Fruit fly (Drosophila melanogaster): ENCODE measurements around the gene Polr2L.

Polr2L gene

dm6 chr3R:24717289-24717688 is at the start of gene Polr2L:
Gene Polr2L (plus strand): TSS chr3R:24717511.
- no peak for TF ChIP-seq CG12605 (GFP tag; IDR thresholded peaks at IDR 0.05)

dm6 chr3R:24667538-24668207 is 49.6 kb upstream of the Polr2L start:
- TF ChIP-seq EcR (GFP tag; optimal IDR thresholded peaks at IDR 0.05) (no peak), rn (GFP tag; IDR thresholded peaks at IDR 0.05) (no peak), Ets98B (GFP tag; IDR thresholded peaks at IDR 0.05) (peak; percentile 26; the same call in 1 of the 2 replicates), fd96Ca (GFP tag; IDR thresholded peaks at IDR 0.05) (peak; percentile 15; the same call in 1 of the 3 replicates)

DNA sequence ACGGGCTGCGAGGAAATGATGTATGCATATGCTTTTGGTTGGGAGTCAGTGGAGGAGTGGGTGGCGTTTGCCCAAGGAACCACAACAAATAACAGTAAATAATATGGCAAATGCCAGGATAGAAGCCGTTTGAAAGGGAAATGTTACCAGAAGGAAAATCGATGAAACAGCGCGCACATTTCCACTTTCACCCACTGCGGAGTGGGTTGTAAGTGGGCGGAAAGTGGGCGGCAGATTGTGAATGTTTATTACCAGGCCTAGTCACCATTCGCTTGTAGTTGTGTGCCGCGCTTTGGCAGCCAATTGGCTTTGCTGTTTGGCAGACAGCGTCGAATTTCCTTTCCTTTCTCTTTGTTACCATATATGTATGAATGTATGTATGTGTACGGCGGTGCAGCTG is 45.6 kb upstream of the Polr2L start:
- TF ChIP-seq CG4496 (GFP tag; IDR thresholded peaks at IDR 0.05) = no peak
- TF ChIP-seq CG15710 (tag; optimal IDR thresholded peaks at IDR 0.05) = no peak
- no peak for TF ChIP-seq Pif1A (GFP tag; optimal IDR thresholded peaks at IDR 0.05)
- TF ChIP-seq rn (GFP tag; IDR thresholded peaks at IDR 0.05) = no peak
- no peak for TF ChIP-seq EcR (GFP tag; optimal IDR thresholded peaks at IDR 0.05)
- TF ChIP-seq CG10348 (GFP tag; IDR thresholded peaks at IDR 0.05) = no peak
- TF ChIP-seq gl (tag; optimal IDR thresholded peaks at IDR 0.05) = no peak
- TF ChIP-seq CG34367 (tag; optimal IDR thresholded peaks at IDR 0.05) = no peak
- TF ChIP-seq CG13204 (GFP tag; optimal IDR thresholded peaks at IDR 0.05) = no peak
- no peak for TF ChIP-seq CG8301 (tag; optimal IDR thresholded peaks at IDR 0.05)
- TF ChIP-seq CG8159 (tag; optimal IDR thresholded peaks at IDR 0.05) = no peak
- TF ChIP-seq fd96Ca (GFP tag; IDR thresholded peaks at IDR 0.05) = no peak
- TF ChIP-seq Pif1B (GFP tag; optimal IDR thresholded peaks at IDR 0.05) = no peak
- TF ChIP-seq CG32121 (GFP tag; IDR thresholded peaks at IDR 0.05) = no peak
- no peak for TF ChIP-seq D1 (tag; optimal IDR thresholded peaks at IDR 0.05)
- no peak for TF ChIP-seq CG9948 (tag; optimal IDR thresholded peaks at IDR 0.05)

dm6 chr3R:24692863-24693262 is 24.4 kb upstream of the Polr2L start:
- TF ChIP-seq CG32121 (GFP tag; IDR thresholded peaks at IDR 0.05) = no peak
- TF ChIP-seq CG9948 (tag; optimal IDR thresholded peaks at IDR 0.05) = no peak
- no peak for TF ChIP-seq CG15710 (tag; optimal IDR thresholded peaks at IDR 0.05)
- no peak for TF ChIP-seq CG14655 (GFP tag; optimal IDR thresholded peaks at IDR 0.05)
- TF ChIP-seq CG10348 (GFP tag; IDR thresholded peaks at IDR 0.05) = no peak
- TF ChIP-seq rn (GFP tag; IDR thresholded peaks at IDR 0.05) = no peak
- TF ChIP-seq D1 (tag; optimal IDR thresholded peaks at IDR 0.05) = no peak
- TF ChIP-seq EcR (GFP tag; optimal IDR thresholded peaks at IDR 0.05) = no peak
- no peak for TF ChIP-seq CG34367 (tag; optimal IDR thresholded peaks at IDR 0.05)
- TF ChIP-seq CG8159 (tag; optimal IDR thresholded peaks at IDR 0.05) = no peak
- TF ChIP-seq CG4496 (GFP tag; IDR thresholded peaks at IDR 0.05) = no peak
- no peak for TF ChIP-seq Pif1A (GFP tag; optimal IDR thresholded peaks at IDR 0.05)
- TF ChIP-seq CG8301 (tag; optimal IDR thresholded peaks at IDR 0.05) = no peak
- TF ChIP-seq CG17806 (tag; optimal IDR thresholded peaks at IDR 0.05) = no peak
- TF ChIP-seq CG12605 (GFP tag; IDR thresholded peaks at IDR 0.05) = no peak
- TF ChIP-seq CG13204 (GFP tag; optimal IDR thresholded peaks at IDR 0.05) = no peak
- TF ChIP-seq fd96Ca (GFP tag; IDR thresholded peaks at IDR 0.05) = no peak
- TF ChIP-seq gl (tag; optimal IDR thresholded peaks at IDR 0.05) = no peak
- TF ChIP-seq Pif1B (GFP tag; optimal IDR thresholded peaks at IDR 0.05) = no peak

dm6 chr3R:24699309-24699708 is 18.0 kb upstream of the Polr2L start:
- TF ChIP-seq CG15710 (tag; optimal IDR thresholded peaks at IDR 0.05) (no peak), Ets98B (GFP tag; IDR thresholded peaks at IDR 0.05) (no peak), Pif1B (GFP tag; optimal IDR thresholded peaks at IDR 0.05) (no peak), Snoo (tag; optimal IDR thresholded peaks at IDR 0.05) (no peak), CG8301 (tag; optimal IDR thresholded peaks at IDR 0.05) (no peak), CG34367 (tag; optimal IDR thresholded peaks at IDR 0.05) (no peak), EcR (GFP tag; optimal IDR thresholded peaks at IDR 0.05) (no peak), fd96Ca (GFP tag; IDR thresholded peaks at IDR 0.05) (no peak), gl (tag; optimal IDR thresholded peaks at IDR 0.05) (no peak), rn (GFP tag; IDR thresholded peaks at IDR 0.05) (no peak), CG12605 (GFP tag; IDR thresholded peaks at IDR 0.05) (no peak), Pif1A (GFP tag; optimal IDR thresholded peaks at IDR 0.05) (no peak), CG10348 (GFP tag; IDR thresholded peaks at IDR 0.05) (no peak), CG17806 (tag; optimal IDR thresholded peaks at IDR 0.05) (no peak), CG14655 (GFP tag; optimal IDR thresholded peaks at IDR 0.05) (no peak), CG4496 (GFP tag; IDR thresholded peaks at IDR 0.05) (no peak), D1 (tag; optimal IDR thresholded peaks at IDR 0.05) (no peak), CG8159 (tag; optimal IDR thresholded peaks at IDR 0.05) (no peak)

DNA sequence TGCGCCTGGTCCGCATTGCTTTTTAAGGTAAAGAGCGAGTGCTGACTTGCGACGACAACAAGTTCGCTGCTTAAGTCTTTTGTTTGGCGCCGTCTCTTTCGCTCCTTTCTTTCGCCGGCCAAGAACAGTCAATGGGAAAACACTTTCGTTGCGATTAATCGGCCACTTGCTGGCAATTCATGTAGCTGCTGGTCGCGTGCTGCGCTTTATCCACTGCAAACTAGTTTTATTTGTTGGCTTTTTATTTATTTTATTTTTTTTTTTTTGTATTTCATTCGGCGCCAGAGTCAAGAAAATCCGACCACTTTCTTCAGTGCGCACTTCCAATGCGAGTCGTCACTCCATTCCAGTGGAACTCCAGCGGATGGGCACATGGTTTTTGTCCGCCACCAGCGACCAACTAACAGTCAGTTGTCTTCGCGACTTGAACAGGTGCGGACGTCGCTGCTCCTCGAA is 4.9 kb upstream of the Polr2L start, which contains the start of the genes CG13627 and CG46316:
Gene CG13627, plus strand, starts transcription at position 406 of the 456 bp plus-strand sequence.
Gene CG46316, plus strand, starts transcription at position 406 of the 456 bp plus-strand sequence.
- TF ChIP-seq Pif1B (GFP tag; optimal IDR thresholded peaks at IDR 0.05) = no peak
- peak; percentile 17; the same call in 1 of the 2 replicates for TF ChIP-seq CG32121 (GFP tag; IDR thresholded peaks at IDR 0.05)
- TF ChIP-seq gl (tag; optimal IDR thresholded peaks at IDR 0.05) = no peak
- peak; percentile 32 for TF ChIP-seq CG14655 (GFP tag; optimal IDR thresholded peaks at IDR 0.05)
- 0 out of 3 replicates have a peak, but pooled peaks have one; percentile 11 for TF ChIP-seq fd96Ca (GFP tag; IDR thresholded peaks at IDR 0.05)
- TF ChIP-seq Ets98B (GFP tag; IDR thresholded peaks at IDR 0.05) = peak; percentile 57
